Fruit fly (Drosophila melanogaster): ENCODE measurements around the gene CG10477.

The CG10477 gene

DNA sequence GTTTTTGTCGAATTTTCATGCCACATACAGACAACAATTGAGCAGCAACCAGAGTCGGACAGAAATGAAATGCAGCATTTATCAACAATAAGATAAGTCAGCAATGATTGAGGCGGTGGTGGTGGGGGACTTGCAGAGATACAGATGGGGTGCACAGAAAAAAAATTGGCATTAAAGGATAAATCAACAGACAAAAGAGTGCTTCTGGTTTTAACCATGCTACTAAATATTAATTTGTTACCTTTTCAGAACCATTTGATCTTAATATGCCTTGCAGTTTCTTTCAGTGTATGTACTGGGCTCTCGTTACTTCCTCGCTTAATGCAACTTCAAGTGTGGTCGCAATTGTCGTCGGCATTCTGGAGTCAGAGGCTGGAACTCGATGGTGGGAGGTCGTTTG, 45.7 kb downstream of the CG10477 start (continued):
- TF ChIP-seq CG11294 (GFP tag; IDR thresholded peaks at IDR 0.05) (no peak), CG15336 (GFP tag; IDR thresholded peaks at IDR 0.05) (0 out of 2 replicates have a peak, but pooled peaks have one; percentile 29), eg (GFP tag; IDR thresholded peaks at IDR 0.05) (peak; percentile 45; the same call in 1 of the 3 replicates), Gug (GFP tag; IDR thresholded peaks at IDR 0.05) (peak; percentile 14; the same call in 1 of the 2 replicates), Sox14 (GFP tag; optimal IDR thresholded peaks at IDR 0.05) (no peak), Blimp-1 (GFP tag; optimal IDR thresholded peaks at IDR 0.05) (no peak), Hr38 (GFP tag; optimal IDR thresholded peaks at IDR 0.05) (no peak), acj6 (GFP tag; optimal IDR thresholded peaks at IDR 0.05) (no peak), salr (GFP tag; optimal IDR thresholded peaks at IDR 0.05) (no peak), cyc (GFP tag; optimal IDR thresholded peaks at IDR 0.05) (peak; percentile 47), CG8319 (GFP tag; optimal IDR thresholded peaks at IDR 0.05) (peak; percentile 7), svp (GFP tag) (peak; percentile 75), dac (GFP tag; optimal IDR thresholded peaks at IDR 0.05) (no peak), Ets96B (tag; optimal IDR thresholded peaks at IDR 0.05) (peak; percentile 64), CG16779 (tag; optimal IDR thresholded peaks at IDR 0.05) (no peak), CG6854 (GFP tag; optimal IDR thresholded peaks at IDR 0.05) (no peak), CG7368 (GFP tag; optimal IDR thresholded peaks at IDR 0.05) (peak; percentile 46), Smox (GFP tag; optimal IDR thresholded peaks at IDR 0.05) (no peak), spab (GFP tag; optimal IDR thresholded peaks at IDR 0.05) (peak; percentile 45), Lpt (GFP tag; optimal IDR thresholded peaks at IDR 0.05) (no peak), CG8119 (GFP tag; IDR thresholded peaks at IDR 0.05) (no peak), pdm3 (GFP tag; optimal IDR thresholded peaks at IDR 0.05) (peak; percentile 6), dsx (GFP tag; optimal IDR thresholded peaks at IDR 0.05; ENCODE audit: poor library complexity, severe bottlenecking) (no peak), CG34406 (GFP tag; optimal IDR thresholded peaks at IDR 0.05) (no peak), fd59A (GFP tag; optimal IDR thresholded peaks at IDR 0.05) (no peak), CG6808 (GFP tag; optimal IDR thresholded peaks at IDR 0.05) (peak; percentile 23), Eip78C (GFP tag) (peak; percentile 81), CG32006 (GFP tag; optimal IDR thresholded peaks at IDR 0.05) (no peak), Hr39 (GFP tag; optimal IDR thresholded peaks at IDR 0.05) (peak; percentile 6), ss (GFP tag; optimal IDR thresholded peaks at IDR 0.05) (peak; percentile 20 to 49), CG11902 (GFP tag; optimal IDR thresholded peaks at IDR 0.05) (peak; percentile 21), vri (GFP tag; optimal IDR thresholded peaks at IDR 0.05) (no peak), CG1621 (tag; optimal IDR thresholded peaks at IDR 0.05) (no peak), Hr4 (GFP tag; optimal IDR thresholded peaks at IDR 0.05) (no peak), Ets21C (GFP tag; optimal IDR thresholded peaks at IDR 0.05) (no peak), CG31627 (GFP tag; optimal IDR thresholded peaks at IDR 0.05) (no peak), CG8632 (GFP tag; optimal IDR thresholded peaks at IDR 0.05) (no peak)

DNA sequence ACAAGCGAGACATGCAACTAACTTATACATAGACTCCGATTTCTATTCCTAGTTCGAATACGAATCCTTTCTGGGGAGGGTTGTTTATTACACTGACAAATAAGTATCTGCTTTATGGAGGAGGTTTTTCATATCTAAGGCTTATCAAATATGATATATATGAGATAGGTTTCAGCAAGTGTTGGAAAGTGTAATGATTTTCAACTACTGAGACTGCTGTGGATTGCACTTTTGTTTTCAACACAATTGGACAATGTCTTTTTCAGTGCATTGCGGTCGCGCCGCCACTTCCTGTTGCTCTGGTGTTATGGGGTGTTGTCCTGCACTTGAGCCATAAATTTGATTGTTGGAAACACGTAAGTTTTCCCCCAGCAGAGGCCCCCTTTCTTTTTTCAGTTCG, 46.8 kb downstream of the CG10477 start:
- TF ChIP-seq Eip78C (GFP tag) (peak; percentile 33), acj6 (GFP tag; optimal IDR thresholded peaks at IDR 0.05) (no peak), achi (GFP tag; optimal IDR thresholded peaks at IDR 0.05) (no peak), Smox (GFP tag; optimal IDR thresholded peaks at IDR 0.05) (no peak), fkh (GFP tag; optimal IDR thresholded peaks at IDR 0.05) (no peak), Eip75B (GFP tag; optimal IDR thresholded peaks at IDR 0.05) (no peak), CG3032 (tag; optimal IDR thresholded peaks at IDR 0.05) (no peak), CG11902 (GFP tag; optimal IDR thresholded peaks at IDR 0.05) (no peak), svp (GFP tag) (peak; percentile 53), CG9139 (GFP tag; optimal IDR thresholded peaks at IDR 0.05) (no peak), CG8319 (GFP tag; optimal IDR thresholded peaks at IDR 0.05) (no peak), CG16779 (tag; optimal IDR thresholded peaks at IDR 0.05) (no peak), CG1621 (tag; optimal IDR thresholded peaks at IDR 0.05) (no peak), spab (GFP tag; optimal IDR thresholded peaks at IDR 0.05) (no peak), CG3919 (GFP tag; optimal IDR thresholded peaks at IDR 0.05) (no peak), CG4318 (GFP tag; optimal IDR thresholded peaks at IDR 0.05) (no peak)
